Worm (Caenorhabditis elegans): Measurements from ENCODE around the gene R02F11.9.

DNA sequence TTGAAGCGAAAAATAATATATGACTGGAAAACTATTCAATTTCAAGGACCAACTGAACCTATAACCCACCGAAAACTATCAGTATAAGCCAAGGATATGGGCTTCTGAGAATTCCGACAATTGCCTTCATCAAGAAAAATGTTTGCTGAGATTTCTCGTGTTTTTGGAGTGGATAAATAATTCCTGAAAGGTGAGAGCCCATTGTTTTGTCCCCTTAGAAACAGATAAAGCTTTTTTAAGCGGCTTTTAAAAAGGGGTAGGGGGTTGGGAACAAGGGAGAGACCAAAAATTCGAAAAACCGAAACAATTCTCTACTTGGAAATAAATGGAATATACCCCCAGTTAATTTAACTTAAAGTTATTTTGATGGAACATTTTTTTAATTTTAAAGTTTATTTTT lies 20.8 kb upstream of the R02F11.9 start, which contains the start of gene C18G1.8:
- TF ChIP-seq W03F9.2 (tag; optimal IDR thresholded peaks at IDR 0.05) (no peak), him-1 (tag; optimal IDR thresholded peaks at IDR 0.05) (no peak), dao-5 (tag; optimal IDR thresholded peaks at IDR 0.05) (no peak)

Data from whole organism, L4/young adult.